Worm (Caenorhabditis elegans): Measurements from ENCODE around the gene snu-23.
A peak's percentile ranks its signal among the peaks of the same experiment; 100 is the strongest.

snu-23 gene

DNA sequence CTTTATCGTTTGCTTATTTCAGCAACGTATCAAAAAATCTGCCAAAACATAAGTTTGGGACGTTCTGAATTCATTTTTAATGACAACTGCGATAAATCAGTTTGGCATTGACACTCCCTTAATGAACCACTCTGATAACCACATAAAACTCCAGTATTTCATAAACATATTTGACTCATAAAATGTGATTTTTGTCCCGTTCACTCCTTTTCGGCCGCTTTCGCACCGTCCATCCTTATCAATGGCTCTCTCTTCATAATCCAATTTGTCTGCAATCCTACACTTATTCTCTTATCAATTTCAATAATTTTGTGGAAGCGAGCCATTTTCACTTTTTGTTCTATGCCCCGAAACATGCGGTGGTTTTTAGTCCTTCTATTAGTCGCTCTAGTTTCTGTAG is 11.4 kb downstream of the snu-23 start, which contains the start of gene pcp-1 (continued):
- TF ChIP-seq lin-29 (GFP tag; IDR thresholded peaks at IDR 0.05), result no peak
- no peak for TF ChIP-seq jun-1 (tag; optimal IDR thresholded peaks at IDR 0.05)
- no peak for TF ChIP-seq set-16 (GFP tag; IDR thresholded peaks at IDR 0.05)
- TF ChIP-seq lir-3 (tag; optimal IDR thresholded peaks at IDR 0.05), result no peak
- TF ChIP-seq ceh-62 (tag; optimal IDR thresholded peaks at IDR 0.05), result no peak
- TF ChIP-seq Y5F2A.4 (GFP tag; optimal IDR thresholded peaks at IDR 0.05), result no peak
- TF ChIP-seq zip-11 (GFP tag; IDR thresholded peaks at IDR 0.05), result no peak
- peak in 1 of 2 experiments; percentile 74 for TF ChIP-seq daf-16 (GFP tag; optimal IDR thresholded peaks at IDR 0.05)
- peak; percentile 97 for TF ChIP-seq daf-16 (tag; optimal IDR thresholded peaks at IDR 0.05)
- TF ChIP-seq hlh-30 (tag; optimal IDR thresholded peaks at IDR 0.05; ENCODE audit: insufficient read depth), result no peak
- no peak for TF ChIP-seq nhr-76 (tag; optimal IDR thresholded peaks at IDR 0.05)
- TF ChIP-seq mxl-2 (GFP tag; conservative IDR thresholded peaks at IDR 0.05), result 0 out of 2 replicates have a peak, but pooled peaks have one; percentile 22
- peak; percentile 70 for TF ChIP-seq nhr-102 (tag; optimal IDR thresholded peaks at IDR 0.05)
- no peak for TF ChIP-seq snpc-4 (tag; optimal IDR thresholded peaks at IDR 0.05)
- TF ChIP-seq snpc-1.2 (GFP tag; IDR thresholded peaks at IDR 0.05), result no peak
- TF ChIP-seq daf-8 (GFP tag; IDR thresholded peaks at IDR 0.05), result no peak
- TF ChIP-seq hif-1 (tag; optimal IDR thresholded peaks at IDR 0.05), result no peak
- peak; percentile 33 for TF ChIP-seq T20F7.1 (GFP tag; optimal IDR thresholded peaks at IDR 0.05)
- TF ChIP-seq tag-97 (GFP tag; IDR thresholded peaks at IDR 0.05), result no peak
- TF ChIP-seq unc-39 (tag; optimal IDR thresholded peaks at IDR 0.05), result no peak
- TF ChIP-seq saeg-2 (GFP tag; IDR thresholded peaks at IDR 0.05), result no peak
- no peak for TF ChIP-seq ama-1 (optimal IDR thresholded peaks at IDR 0.05)
- TF ChIP-seq lin-13 (GFP tag; optimal IDR thresholded peaks at IDR 0.05), result no peak
- no peak for TF ChIP-seq nhr-25 (tag; optimal IDR thresholded peaks at IDR 0.05; ENCODE audit: borderline replicate concordance, insufficient read depth)
- no peak for TF ChIP-seq R02D3.7 (tag; optimal IDR thresholded peaks at IDR 0.05)
- TF ChIP-seq mdt-29 (GFP tag; IDR thresholded peaks at IDR 0.05), result no peak
- peak; percentile 86 for TF ChIP-seq lin-1 (GFP tag; IDR thresholded peaks at IDR 0.05)
- no peak for TF ChIP-seq nhr-10 (tag; optimal IDR thresholded peaks at IDR 0.05)
- TF ChIP-seq Y48G9A.11 (GFP tag; IDR thresholded peaks at IDR 0.05), result no peak
- TF ChIP-seq duxl-1 (tag; optimal IDR thresholded peaks at IDR 0.05; ENCODE audit: poor library complexity), result no peak
- TF ChIP-seq nhr-237 (tag; optimal IDR thresholded peaks at IDR 0.05), result no peak
- peak; percentile 90 for TF ChIP-seq hlh-11 (tag; optimal IDR thresholded peaks at IDR 0.05)
- TF ChIP-seq ceh-20 (GFP tag; IDR thresholded peaks at IDR 0.05), result peak; percentile 61; the same call in 1 of the 2 replicates
- no peak for TF ChIP-seq madf-5 (GFP tag; IDR thresholded peaks at IDR 0.05)
- TF ChIP-seq F44E2.7 (GFP tag; IDR thresholded peaks at IDR 0.05), result no peak
- TF ChIP-seq ztf-7 (tag; optimal IDR thresholded peaks at IDR 0.05), result no peak
- TF ChIP-seq daf-19 (GFP tag; conservative IDR thresholded peaks at IDR 0.05), result no peak
- TF ChIP-seq daf-12 (tag; optimal IDR thresholded peaks at IDR 0.05), result no peak
- no peak for TF ChIP-seq ceh-82 (tag; optimal IDR thresholded peaks at IDR 0.05)
- TF ChIP-seq cey-2 (tag; optimal IDR thresholded peaks at IDR 0.05; ENCODE audit: borderline replicate concordance, insufficient read depth), result no peak
- no peak for TF ChIP-seq unc-130 (GFP tag; optimal IDR thresholded peaks at IDR 0.05)
- TF ChIP-seq spr-3 (GFP tag; optimal IDR thresholded peaks at IDR 0.05), result no peak
- TF ChIP-seq lsy-2 (tag; optimal IDR thresholded peaks at IDR 0.05), result no peak
- no peak for TF ChIP-seq Y75B8A.6 (GFP tag; IDR thresholded peaks at IDR 0.05)
- TF ChIP-seq nhr-28 (tag; optimal IDR thresholded peaks at IDR 0.05), result peak; percentile 80
- no peak for TF ChIP-seq F49E8.2 (tag; optimal IDR thresholded peaks at IDR 0.05; ENCODE audit: borderline replicate concordance)
- no peak for TF ChIP-seq arid-1 (GFP tag; conservative IDR thresholded peaks at IDR 0.05)
- TF ChIP-seq nhr-111 (GFP tag; optimal IDR thresholded peaks at IDR 0.05), result no peak
- no peak for TF ChIP-seq ctbp-1 (GFP tag; IDR thresholded peaks at IDR 0.05)
- peak; percentile 91 for TF ChIP-seq dmd-6 (GFP tag; IDR thresholded peaks at IDR 0.05)
- TF ChIP-seq gei-8 (GFP tag; optimal IDR thresholded peaks at IDR 0.05), result no peak
- TF ChIP-seq ceh-28 (tag; optimal IDR thresholded peaks at IDR 0.05), result no peak

Measured in whole organism, L4 larva.